Fruit fly (Drosophila melanogaster) whole organism, prepupa: ENCODE data around the gene SPoCk.
A peak's percentile ranks its signal among the peaks of the same experiment; 100 is the strongest.

ENCODE experiments used
- CG10669 ChIP-seq: fragments of 200-800 bp; sonication (Bioruptor generic); optimal IDR thresholded peaks from 3 replicates; lab custom pipeline; 2018; ENCODE audit warnings: missing biosample characterization, mild to moderate bottlenecking, missing genetic modification characterization, moderate library complexity
- CG11762 ChIP-seq: fragments of 200-800 bp; sonication (Bioruptor generic); optimal IDR thresholded peaks from 3 replicates; lab custom pipeline; 2016; ENCODE audit warnings: missing biosample characterization, missing genetic modification characterization; ENCODE audit not compliant: insufficient read depth
- Eip93F ChIP-seq: fragments of 200-800 bp; sonication (Bioruptor generic); optimal IDR thresholded peaks from 2 replicates; lab custom pipeline; 2016; ENCODE audit warnings: missing biosample characterization, mild to moderate bottlenecking, missing genetic modification characterization

DNA sequence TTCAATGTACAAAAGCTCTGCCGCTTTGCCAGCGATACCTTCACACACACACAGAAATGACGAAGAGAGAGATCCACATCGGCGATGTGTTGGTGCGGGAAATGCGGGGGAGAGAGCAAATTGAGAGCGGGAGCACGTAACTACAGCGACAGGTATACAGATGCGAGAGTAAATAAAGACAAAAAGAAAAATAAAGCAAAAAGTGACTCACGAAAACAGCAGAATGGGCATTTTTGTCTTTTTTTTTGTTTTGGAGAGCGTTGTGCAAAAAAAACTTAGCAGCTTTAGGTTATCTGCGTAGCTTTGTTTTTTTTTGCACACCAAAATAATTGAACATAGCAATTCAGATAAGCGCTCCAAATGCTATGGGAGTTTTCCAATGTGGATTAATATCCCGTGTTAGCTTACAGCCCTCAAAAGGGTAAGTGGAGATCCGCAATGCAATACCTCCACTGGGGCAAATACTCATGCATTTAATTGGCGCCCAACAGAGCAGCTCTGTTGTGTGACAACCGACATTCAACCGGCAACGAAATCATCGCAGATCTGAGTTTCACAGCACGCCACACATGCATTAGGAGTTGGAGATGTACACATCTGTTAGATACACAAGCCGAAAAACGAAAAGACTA, 73.4 kb downstream of the SPoCk start:
- peak; percentile 50 for TF ChIP-seq Eip93F
- peak; percentile 80 for TF ChIP-seq CG10669 (GFP tag; lab: Kevin White, UChicago)
- peak; percentile 85 for TF ChIP-seq CG11762 (GFP tag; lab: Kevin White, UChicago)
